Worm (Caenorhabditis elegans): Measurements from ENCODE around the gene T16G1.3.

The T16G1.3 gene

ce11 chrV:12974047-12974446 lies 29.9 kb upstream of the T16G1.3 start:
- TF ChIP-seq C38D4.7 (GFP tag; optimal IDR thresholded peaks at IDR 0.05) = no peak
- TF ChIP-seq ahr-1 (tag; optimal IDR thresholded peaks at IDR 0.05) = no peak
- TF ChIP-seq C08G9.2 (tag; optimal IDR thresholded peaks at IDR 0.05) = no peak
- TF ChIP-seq mec-3 (tag; optimal IDR thresholded peaks at IDR 0.05; ENCODE audit: borderline replicate concordance) = no peak
- no peak for TF ChIP-seq nhr-232 (tag; optimal IDR thresholded peaks at IDR 0.05)
- no peak for TF ChIP-seq hlh-6 (tag; optimal IDR thresholded peaks at IDR 0.05)
- no peak for TF ChIP-seq F13H6.1 (tag; optimal IDR thresholded peaks at IDR 0.05)

ce11 chrV:12970575-12971160 lies 26.5 kb upstream of the T16G1.3 start, which contains the start of gene pnn-1:
pnn-1 (plus strand) TSS chrV:12971110.
- peak; percentile 68 for TF ChIP-seq ceh-48 (tag; optimal IDR thresholded peaks at IDR 0.05)
- no peak for TF ChIP-seq syd-9 (tag; optimal IDR thresholded peaks at IDR 0.05)
- peak; percentile 29 for TF ChIP-seq unc-42 (tag; optimal IDR thresholded peaks at IDR 0.05)

- TF ChIP-seq ceh-24 (tag; optimal IDR thresholded peaks at IDR 0.05) = no peak
- no peak for TF ChIP-seq ceh-34 (tag; optimal IDR thresholded peaks at IDR 0.05)
- no peak for TF ChIP-seq npax-4 (tag; optimal IDR thresholded peaks at IDR 0.05)
- TF ChIP-seq pat-9 (tag; optimal IDR thresholded peaks at IDR 0.05) = no peak
- TF ChIP-seq che-1 (tag; optimal IDR thresholded peaks at IDR 0.05) = no peak
- no peak for TF ChIP-seq pax-1 (tag; optimal IDR thresholded peaks at IDR 0.05)
- no peak for TF ChIP-seq ttx-3 (tag; optimal IDR thresholded peaks at IDR 0.05)
- TF ChIP-seq ceh-6 (GFP tag; optimal IDR thresholded peaks at IDR 0.05) = no peak
- no peak for TF ChIP-seq K02D7.2 (tag; optimal IDR thresholded peaks at IDR 0.05)
- no peak for TF ChIP-seq ceh-18 (tag; optimal IDR thresholded peaks at IDR 0.05)
- no peak for TF ChIP-seq ceh-45 (GFP tag; IDR thresholded peaks at IDR 0.05)
- no peak for TF ChIP-seq unc-42 (tag; optimal IDR thresholded peaks at IDR 0.05)
- TF ChIP-seq sox-4 (tag; optimal IDR thresholded peaks at IDR 0.05) = no peak
- no peak for TF ChIP-seq ceh-2 (tag; optimal IDR thresholded peaks at IDR 0.05)
- TF ChIP-seq nfya-1 (tag; optimal IDR thresholded peaks at IDR 0.05) = no peak
- TF ChIP-seq rnt-1 (tag; optimal IDR thresholded peaks at IDR 0.05) = no peak
- no peak for TF ChIP-seq elt-4 (tag; optimal IDR thresholded peaks at IDR 0.05)
- TF ChIP-seq ztf-16 (tag; optimal IDR thresholded peaks at IDR 0.05) = no peak
These were observed 24.4 kb upstream of the T16G1.3 start, which contains the start of gene lin-46 for ce11 chrV:12968555-12968954. lin-46 (plus strand) TSS chrV:12968855.

- TF ChIP-seq nfya-1 (tag; optimal IDR thresholded peaks at IDR 0.05) (peak; percentile 10), ref-2 (tag; optimal IDR thresholded peaks at IDR 0.05) (peak; percentile 45), tbx-2 (tag; optimal IDR thresholded peaks at IDR 0.05) (peak; percentile 13), ceh-18 (tag; optimal IDR thresholded peaks at IDR 0.05) (peak; percentile 24), unc-42 (tag; optimal IDR thresholded peaks at IDR 0.05) (peak; percentile 92), ceh-34 (tag; optimal IDR thresholded peaks at IDR 0.05) (peak; percentile 0), ceh-31 (tag; optimal IDR thresholded peaks at IDR 0.05) (peak; percentile 19), elt-2 (tag; optimal IDR thresholded peaks at IDR 0.05) (peak; percentile 41)
These were observed 23.8 kb upstream of the T16G1.3 start, which contains the start of gene R186.8 for ce11 chrV:12967925-12968327. R186.8 (minus strand) TSS chrV:12967982.

- TF ChIP-seq unc-86 (tag; optimal IDR thresholded peaks at IDR 0.05) (no peak), tbx-2 (tag; optimal IDR thresholded peaks at IDR 0.05) (no peak), pag-3 (tag; optimal IDR thresholded peaks at IDR 0.05; ENCODE audit: borderline replicate concordance) (no peak), hlh-30 (tag; optimal IDR thresholded peaks at IDR 0.05; ENCODE audit: insufficient read depth) (no peak), C38D4.7 (GFP tag; optimal IDR thresholded peaks at IDR 0.05) (no peak), fkh-6 (tag; optimal IDR thresholded peaks at IDR 0.05) (no peak)
These were observed 23.0 kb upstream of the T16G1.3 start, which contains the start of gene R186.3 for ce11 chrV:12967110-12967509. R186.3 (minus strand) TSS chrV:12967210.

All from whole organism, late embryonic.